Fruit fly (Drosophila melanogaster) whole organism, adult: ENCODE data around the gene nmo.

Source experiments
- CG11617 ChIP-seq: fragments of 200-800 bp; sonication (Bioruptor generic); optimal IDR thresholded peaks from 2 replicates; lab custom pipeline; 2017; ENCODE audit warnings: mild to moderate bottlenecking, missing biosample characterization, missing genetic modification reagents, missing genetic modification characterization
- CG12768 ChIP-seq: fragments of 200-800 bp; sonication (Bioruptor generic); optimal IDR thresholded peaks from 2 replicates; lab custom pipeline; 2017; ENCODE audit warnings: missing biosample characterization, missing genetic modification characterization, mild to moderate bottlenecking, moderate library complexity, missing genetic modification reagents
- CG14711 ChIP-seq: fragments of 200-800 bp; sonication (Bioruptor generic); optimal IDR thresholded peaks from 2 replicates; lab custom pipeline; 2018; ENCODE audit warnings: missing biosample characterization, mild to moderate bottlenecking, missing genetic modification characterization, moderate library complexity
- CG1620 ChIP-seq: fragments of 200-800 bp; sonication (Bioruptor generic); optimal IDR thresholded peaks from 2 replicates; lab custom pipeline; 2016; ENCODE audit warnings: missing biosample characterization, missing genetic modification characterization
- CG33017 ChIP-seq: fragments of 200-800 bp; sonication (Bioruptor generic); optimal IDR thresholded peaks from 2 replicates; lab custom pipeline; 2018; ENCODE audit warnings: missing biosample characterization, mild to moderate bottlenecking, missing genetic modification characterization, moderate library complexity
- CG5204 ChIP-seq: fragments of 200-800 bp; sonication (Bioruptor generic); optimal IDR thresholded peaks from 2 replicates; lab custom pipeline; 2016; ENCODE audit warnings: missing biosample characterization, missing genetic modification characterization
- CG7045 ChIP-seq: fragments of 200-800 bp; sonication (Bioruptor generic); optimal IDR thresholded peaks from 2 replicates; lab custom pipeline; 2017; ENCODE audit warnings: missing biosample characterization, mild to moderate bottlenecking, missing genetic modification characterization
- CG7101 ChIP-seq: fragments of 200-800 bp; sonication (Bioruptor generic); optimal IDR thresholded peaks from 2 replicates; lab custom pipeline; 2018; ENCODE audit warnings: missing biosample characterization, mild to moderate bottlenecking, missing genetic modification characterization, moderate library complexity
- Clk ChIP-seq: fragments of 200-800 bp; sonication (Bioruptor generic); optimal IDR thresholded peaks from 2 replicates; lab custom pipeline; 2017; ENCODE audit warnings: missing biosample characterization, missing genetic modification characterization
- Crg-1 ChIP-seq: fragments of 200-800 bp; sonication (Bioruptor generic); optimal IDR thresholded peaks from 2 replicates; lab custom pipeline; 2016; ENCODE audit warnings: missing biosample characterization, missing genetic modification characterization
- Hr96 ChIP-seq: fragments of 200-800 bp; sonication (Bioruptor generic); optimal IDR thresholded peaks from 2 replicates; lab custom pipeline; 2016; ENCODE audit warnings: missing biosample characterization, missing genetic modification characterization
- Mnt ChIP-seq: fragments of 200-800 bp; sonication (Bioruptor generic); optimal IDR thresholded peaks from 2 replicates; lab custom pipeline; 2016; ENCODE audit warnings: missing biosample characterization, mild to moderate bottlenecking, missing genetic modification characterization
- bab1 ChIP-seq: fragments of 200-800 bp; sonication (Bioruptor generic); optimal IDR thresholded peaks from 3 replicates; lab custom pipeline; 2019; ENCODE audit warnings: missing biosample characterization, mild to moderate bottlenecking, missing genetic modification characterization, moderate library complexity
- cic ChIP-seq: fragments of 200-800 bp; sonication (Bioruptor generic); optimal IDR thresholded peaks from 2 replicates; lab custom pipeline; 2017; ENCODE audit warnings: missing biosample characterization, mild to moderate bottlenecking, missing genetic modification characterization, moderate library complexity
- cnc ChIP-seq, 2 experiments: fragments of >200 bp; optimal IDR thresholded peaks; 2 replicates each; lab custom pipeline; 2017
- kay ChIP-seq: fragments of 200-800 bp; sonication (Bioruptor generic); peaks from one replicate; lab custom pipeline; 2016; ENCODE audit warnings: missing biosample characterization, missing genetic modification characterization, borderline replicate concordance
- ovo ChIP-seq: fragments of 200-800 bp; sonication (Bioruptor generic); optimal IDR thresholded peaks from 2 replicates; lab custom pipeline; 2016; ENCODE audit warnings: missing biosample characterization, missing genetic modification characterization
- pad ChIP-seq: fragments of 200-800 bp; sonication (Bioruptor generic); optimal IDR thresholded peaks from 3 replicates; lab custom pipeline; 2017; ENCODE audit warnings: missing biosample characterization, missing genetic modification characterization, mild to moderate bottlenecking, moderate library complexity, missing genetic modification reagents
- tj ChIP-seq: fragments of 200-800 bp; sonication (Bioruptor generic); optimal IDR thresholded peaks from 3 replicates; lab custom pipeline; 2017; ENCODE audit warnings: missing biosample characterization, mild to moderate bottlenecking, missing genetic modification characterization, moderate library complexity
- toe ChIP-seq: fragments of 200-800 bp; sonication (Bioruptor generic); optimal IDR thresholded peaks from 2 replicates; lab custom pipeline; 2016; ENCODE audit warnings: missing biosample characterization, missing genetic modification characterization

Gene nmo

dm6 chr3L:8013865-8014216 is 35.0 kb downstream of the nmo start:
- no peak for TF ChIP-seq CG14711
- no peak for TF ChIP-seq Crg-1 (GFP tag; lab: Kevin White, UChicago)
- TF ChIP-seq tj (GFP tag; lab: Kevin White, UChicago): no peak
- no peak for TF ChIP-seq cnc (optimal IDR thresholded peaks at IDR 0.05; lab: Kevin White, UChicago)
- TF ChIP-seq Hr96 (GFP tag; lab: Kevin White, UChicago): no peak
- TF ChIP-seq Mnt: no peak
- no peak for TF ChIP-seq CG5204 (GFP tag; lab: Kevin White, UChicago)
- TF ChIP-seq CG1620 (GFP tag; lab: Kevin White, UChicago): no peak

- TF ChIP-seq pad (GFP tag; lab: Kevin White, UChicago) (no peak), CG11617 (GFP tag; lab: Kevin White, UChicago) (peak; percentile 15), ovo (peak; percentile 24), CG14711 (peak; percentile 12), CG5204 (GFP tag; lab: Kevin White, UChicago) (no peak), cnc (optimal IDR thresholded peaks at IDR 0.05; lab: Kevin White, UChicago) (no peak), kay (peak; percentile 82), cic (GFP tag; lab: Kevin White, UChicago) (peak; percentile 23), CG33017 (tag; lab: Kevin White, UChicago) (peak; percentile 60), Mnt (no peak), toe (GFP tag; lab: Kevin White, UChicago) (no peak), Hr96 (GFP tag; lab: Kevin White, UChicago) (no peak), Clk (GFP tag; lab: Kevin White, UChicago) (no peak), CG7045 (GFP tag; lab: Kevin White, UChicago) (peak; percentile 50), CG1620 (GFP tag; lab: Kevin White, UChicago) (no peak), bab1 (GFP tag; lab: Kevin White, UChicago) (no peak), Crg-1 (GFP tag; lab: Kevin White, UChicago) (no peak), CG12768 (GFP tag; lab: Kevin White, UChicago) (peak; percentile 28), CG7101 (tag; lab: Kevin White, UChicago) (peak; percentile 32), tj (GFP tag; lab: Kevin White, UChicago) (peak; percentile 7)
Observed at dm6 chr3L:8018665-8019070, 39.8 kb downstream of the nmo start.

dm6 chr3L:8024278-8025140 is 45.7 kb downstream of the nmo start:
- TF ChIP-seq ovo (no peak), CG14711 (peak; percentile 67), CG5204 (GFP tag; lab: Kevin White, UChicago) (peak; percentile 4), kay (no peak), CG12768 (GFP tag; lab: Kevin White, UChicago) (peak; percentile 17), pad (GFP tag; lab: Kevin White, UChicago) (peak; percentile 40), Mnt (no peak), bab1 (GFP tag; lab: Kevin White, UChicago) (peak; percentile 77), tj (GFP tag; lab: Kevin White, UChicago) (peak; percentile 95), CG33017 (tag; lab: Kevin White, UChicago) (peak; percentile 43), Clk (GFP tag; lab: Kevin White, UChicago) (peak; percentile 40), CG7045 (GFP tag; lab: Kevin White, UChicago) (peak; percentile 66), CG11617 (GFP tag; lab: Kevin White, UChicago) (peak; percentile 37), CG1620 (GFP tag; lab: Kevin White, UChicago) (peak; percentile 32), CG7101 (tag; lab: Kevin White, UChicago) (peak; percentile 46), Crg-1 (GFP tag; lab: Kevin White, UChicago) (no peak), cic (GFP tag; lab: Kevin White, UChicago) (no peak), toe (GFP tag; lab: Kevin White, UChicago) (no peak)

- TF ChIP-seq CG14711 (no peak), Hr96 (GFP tag; lab: Kevin White, UChicago) (no peak), CG5204 (GFP tag; lab: Kevin White, UChicago) (no peak), kay (no peak), CG7101 (tag; lab: Kevin White, UChicago) (no peak), ovo (no peak), CG33017 (tag; lab: Kevin White, UChicago) (no peak), cnc (optimal IDR thresholded peaks at IDR 0.05; lab: Kevin White, UChicago) (no peak), toe (GFP tag; lab: Kevin White, UChicago) (no peak), pad (GFP tag; lab: Kevin White, UChicago) (no peak), bab1 (GFP tag; lab: Kevin White, UChicago) (no peak), CG1620 (GFP tag; lab: Kevin White, UChicago) (no peak), CG12768 (GFP tag; lab: Kevin White, UChicago) (no peak), tj (GFP tag; lab: Kevin White, UChicago) (no peak), CG7045 (GFP tag; lab: Kevin White, UChicago) (no peak), Clk (GFP tag; lab: Kevin White, UChicago) (no peak), Mnt (no peak), CG11617 (GFP tag; lab: Kevin White, UChicago) (no peak)
Observed at dm6 chr3L:8027212-8027611, 48.4 kb downstream of the nmo start.

- no peak for TF ChIP-seq cic (GFP tag; lab: Kevin White, UChicago)
- peak; percentile 15 for TF ChIP-seq CG12768 (GFP tag; lab: Kevin White, UChicago)
- no peak for TF ChIP-seq CG5204 (GFP tag; lab: Kevin White, UChicago)
- peak; percentile 17 for TF ChIP-seq kay
Observed at dm6 chr3L:8027666-8028314, 48.9 kb downstream of the nmo start.
